Worm (Caenorhabditis elegans) whole organism, L1 larva: Measurements from ENCODE around the gene F02C12.2.

Source experiments
- C34B4.2 ChIP-seq: sonication (generic microtip); optimal IDR thresholded peaks from 2 replicates; lab custom pipeline; 2017; ENCODE audit warnings: mild to moderate bottlenecking, missing genetic modification characterization, missing compliant biosample characterization
- lsy-2 ChIP-seq, 2 experiments: fragments of 150-350 bp; optimal IDR thresholded peaks; 2 replicates each; lab custom pipeline; 2014; ENCODE audit warnings: missing biosample characterization in 2 of 2, missing genetic modification characterization in 2 of 2
- ztf-11 ChIP-seq, 2 experiments: sonication (generic microtip); optimal IDR thresholded peaks; 2 replicates each; lab custom pipeline; 2016 to 2017; ENCODE audit warnings: missing genetic modification characterization in 2 of 2, missing biosample characterization in 1 of 2, missing compliant biosample characterization in 1 of 2

DNA sequence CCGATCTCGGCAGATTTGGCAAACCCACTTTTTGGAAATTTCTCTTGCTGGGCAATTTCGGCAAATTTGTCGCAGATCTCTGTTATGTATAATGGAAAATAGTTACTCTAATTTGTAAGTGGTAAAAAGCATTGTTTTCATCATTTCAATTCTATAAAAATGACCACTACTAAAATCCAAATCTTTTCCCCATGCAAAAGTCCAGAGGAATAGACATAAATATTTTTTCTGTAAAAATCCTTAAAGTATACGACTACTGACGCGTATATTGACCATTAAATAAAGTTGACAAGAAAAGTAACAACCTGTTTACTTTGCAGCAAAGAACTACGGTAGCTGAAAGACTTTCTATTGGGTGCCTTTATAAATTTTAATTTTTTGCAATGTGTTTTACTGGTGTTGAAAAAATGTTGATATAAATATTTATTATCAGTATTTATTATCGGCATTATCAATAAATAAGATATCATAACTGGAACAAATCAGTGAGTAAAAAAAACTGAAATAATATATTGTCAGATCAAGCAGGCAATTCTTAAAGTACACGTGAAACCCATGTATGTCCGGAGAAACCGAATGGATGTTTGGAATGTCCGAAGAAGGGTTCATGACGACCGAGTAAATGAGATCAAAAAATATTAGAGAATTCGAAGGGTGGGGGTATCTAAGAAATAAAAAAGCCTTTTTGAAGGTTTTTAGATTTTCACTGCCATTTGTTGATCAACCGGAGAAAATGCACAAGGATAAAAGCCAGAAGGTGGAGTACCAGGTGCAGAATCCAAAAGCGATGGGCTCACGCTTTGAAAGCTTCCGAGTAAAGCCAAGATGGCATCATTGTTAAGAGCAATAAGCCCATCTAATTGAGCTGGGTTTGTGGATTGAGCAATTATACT is 49.6 kb downstream of the F02C12.2 start:
- peak; percentile 39 to 43 for TF ChIP-seq lsy-2 (tag; optimal IDR thresholded peaks at IDR 0.05; lab: Kevin White, UChicago)
- TF ChIP-seq C34B4.2: no peak
- peak in 1 of 2 experiments; percentile 6 for TF ChIP-seq ztf-11 (tag; optimal IDR thresholded peaks at IDR 0.05; lab: Kevin White, UChicago)
